Worm (Caenorhabditis elegans): ENCODE results near the gene bigr-1.

ce11 chrII:11224045-11224481 is 42.6 kb downstream of the bigr-1 start:
- TF ChIP-seq pha-4 (tag; optimal IDR thresholded peaks at IDR 0.05): no peak
- TF ChIP-seq elt-3 (tag; optimal IDR thresholded peaks at IDR 0.05): no peak
- TF ChIP-seq ztf-11 (tag; optimal IDR thresholded peaks at IDR 0.05): no peak
